Fruit fly (Drosophila melanogaster) S2 (cell line): ENCODE data around the gene Spn28Dc.

ENCODE experiments used
- CG8478 ChIP-seq: fragments of >200 bp; optimal IDR thresholded peaks from 2 replicates; lab custom pipeline; 2018
- CTCF ChIP-seq, 2 experiments: fragments of >200 bp; optimal IDR thresholded peaks; 2 replicates each; lab custom pipeline; 2018

DNA sequence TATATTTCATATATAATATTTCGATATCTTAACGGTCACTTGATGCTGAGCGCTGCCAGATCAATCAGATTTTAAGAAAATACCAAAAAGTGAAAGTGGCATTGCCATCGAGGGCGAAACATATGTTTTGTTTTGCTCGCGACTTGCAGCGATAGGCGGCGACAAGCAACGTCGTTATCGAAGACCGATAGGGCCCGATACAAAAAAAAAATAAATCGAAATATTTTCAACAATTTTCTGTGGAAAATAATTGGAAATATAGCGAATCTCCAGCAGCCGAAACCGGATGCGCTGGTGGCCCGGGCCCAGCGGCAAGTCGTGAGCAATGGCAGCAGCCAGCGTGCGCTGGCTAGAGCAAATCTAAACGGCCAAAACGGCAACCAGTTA is 36.3 kb upstream of the Spn28Dc start, which contains the start of gene Megf8:
- no peak for TF ChIP-seq CG8478 (lab: Kevin White, UChicago)
- no peak for TF ChIP-seq CTCF (optimal IDR thresholded peaks at IDR 0.05; lab: Kevin White, UChicago)
